Fruit fly (Drosophila melanogaster) whole organism, wandering third instar larva: ENCODE results near the gene CG32091.

ENCODE experiments used
- Hr78 ChIP-seq: fragments of >200 bp; optimal IDR thresholded peaks from 2 replicates; lab custom pipeline; 2017; ENCODE audit warnings: missing biosample characterization, missing genetic modification characterization
- N ChIP-seq: fragments of >200 bp; optimal IDR thresholded peaks from 2 replicates; lab custom pipeline; 2018; ENCODE audit warnings: missing biosample characterization, missing external identifiers, missing genetic modification characterization
- Vsx2 ChIP-seq: fragments of 200-300, 225-300 bp; sonication (Bioruptor generic); optimal IDR thresholded peaks from 2 replicates; lab custom pipeline; 2018; ENCODE audit warnings: missing biosample characterization, missing genetic modification characterization; ENCODE audit not compliant: partially characterized antibody
- psq ChIP-seq: fragments of 200-800 bp; sonication (Bioruptor generic); optimal IDR thresholded peaks from 3 replicates; lab custom pipeline; 2017; ENCODE audit warnings: missing biosample characterization, mild to moderate bottlenecking, missing genetic modification characterization, moderate library complexity
- sv ChIP-seq: fragments of 200-800 bp; sonication (Bioruptor generic); optimal IDR thresholded peaks from 3 replicates; lab custom pipeline; 2016; ENCODE audit warnings: missing biosample characterization, missing genetic modification characterization
- woc ChIP-seq: sonication (Bioruptor generic); optimal IDR thresholded peaks from 2 replicates; lab custom pipeline; 2016; ENCODE audit warnings: missing biosample characterization, mild to moderate bottlenecking, missing genetic modification characterization

DNA sequence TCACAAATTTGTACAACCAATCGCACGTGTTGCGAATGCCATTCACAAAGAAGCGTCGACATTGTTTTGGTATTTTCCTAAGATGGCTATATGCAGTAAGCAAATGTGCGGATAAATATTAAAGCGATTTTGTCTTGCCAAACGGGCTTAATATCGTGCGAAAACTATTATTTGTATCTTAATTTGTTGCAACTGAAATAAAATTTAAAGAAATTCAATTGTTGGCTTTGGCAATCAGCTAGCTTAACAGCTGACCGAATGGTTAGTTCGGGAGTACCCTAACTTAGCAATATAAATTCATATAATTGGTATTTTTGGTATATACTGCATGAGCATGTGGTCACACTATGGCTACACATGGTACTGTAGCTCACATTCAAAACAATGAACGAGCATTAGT, 17.2 kb downstream of the CG32091 start, which contains the start of the genes RIOK1 and Polr3H:
- TF ChIP-seq sv (GFP tag; lab: Kevin White, UChicago) (peak; percentile 68), N (GFP tag; lab: Kevin White, UChicago) (no peak), Vsx2 (GFP tag; lab: Kevin White, UChicago) (no peak), Hr78 (GFP tag; lab: Kevin White, UChicago) (no peak), psq (peak; percentile 54), woc (GFP tag; lab: Kevin White, UChicago) (no peak)
